Worm (Caenorhabditis elegans) whole organism, L4/young adult: ENCODE measurements around the gene F45G2.7.

Experiments
- dao-5 ChIP-seq: sonication (generic microtip); optimal IDR thresholded peaks from 2 replicates; lab custom pipeline; 2016; ENCODE audit warnings: missing genotype, missing genetic modification characterization, moderate library complexity, missing compliant biosample characterization
- him-1 ChIP-seq: sonication (generic microtip); optimal IDR thresholded peaks from 2 replicates; lab custom pipeline; 2016; ENCODE audit warnings: missing genotype, missing genetic modification reagents, missing genetic modification characterization, missing compliant biosample characterization

- TF ChIP-seq dao-5 (tag; lab: Kevin White, UChicago) (no peak), him-1 (no peak)
Observed at ce11 chrIII:13418975-13419374, 15.3 kb downstream of the F45G2.7 start.
